Worm (Caenorhabditis elegans) whole organism, L2 larva: Measurements from ENCODE around the gene srh-270.
A peak's percentile ranks its signal among the peaks of the same experiment; 100 is the strongest.

Experiments used
- C34F6.9 ChIP-seq: fragments of 150-350 bp; optimal IDR thresholded peaks from 2 replicates; lab custom pipeline; 2014; ENCODE audit warnings: missing biosample characterization, missing genetic modification characterization
- F13H6.1 ChIP-seq: sonication (generic microtip); optimal IDR thresholded peaks from 2 replicates; lab custom pipeline; 2016; ENCODE audit warnings: missing genetic modification characterization, missing compliant biosample characterization
- R02D3.7 ChIP-seq: fragments of 150-350 bp; optimal IDR thresholded peaks from 2 replicates; lab custom pipeline; 2014; ENCODE audit warnings: missing biosample characterization, missing genetic modification characterization
- Y55F3AM.14 ChIP-seq: fragments of 200-800 bp; sonication (Bioruptor generic); optimal IDR thresholded peaks from 2 replicates; lab custom pipeline; 2018; ENCODE audit warnings: mild to moderate bottlenecking, missing genetic modification characterization, missing compliant biosample characterization
- ama-1 ChIP-seq: fragments of 150-350 bp; optimal IDR thresholded peaks from 2 replicates; lab custom pipeline; 2018; ENCODE audit warnings: inconsistent platforms
- blmp-1 ChIP-seq: sonication (generic microtip); optimal IDR thresholded peaks from 2 replicates; lab custom pipeline; 2017; ENCODE audit warnings: missing genetic modification characterization, mild to moderate bottlenecking, missing compliant biosample characterization, antibody characterized with exemption, moderate library complexity; ENCODE audit not compliant: insufficient read depth
- dmd-4 ChIP-seq: sonication (generic microtip); optimal IDR thresholded peaks from 2 replicates; lab custom pipeline; 2017; ENCODE audit warnings: missing biosample characterization, missing genetic modification characterization
- elt-1 ChIP-seq: fragments of 150-350 bp; optimal IDR thresholded peaks from 2 replicates; lab custom pipeline; 2014; ENCODE audit warnings: missing biosample characterization, missing genetic modification characterization
- elt-3 ChIP-seq: sonication (generic microtip); optimal IDR thresholded peaks from 2 replicates; lab custom pipeline; 2017; ENCODE audit warnings: missing biosample characterization, missing genetic modification characterization
- fos-1 ChIP-seq: fragments of 150-350 bp; optimal IDR thresholded peaks from 2 replicates; lab custom pipeline; 2014; ENCODE audit warnings: missing biosample characterization, missing genetic modification characterization
- gmeb-1 ChIP-seq: fragments of 150-350 bp; optimal IDR thresholded peaks from 2 replicates; lab custom pipeline; 2014; ENCODE audit warnings: missing biosample characterization, missing genetic modification characterization
- lin-39 ChIP-seq: fragments of 150-350 bp; optimal IDR thresholded peaks from 2 replicates; lab custom pipeline; 2014; ENCODE audit warnings: missing biosample characterization, missing genetic modification reagents, missing genetic modification characterization
- lsy-2 ChIP-seq, 2 experiments: fragments of 150-350 bp in 1 of 2; sonication (generic microtip) in 1 of 2; optimal IDR thresholded peaks; 2 replicates each; lab custom pipeline; 2014 to 2017; ENCODE audit warnings: missing biosample characterization in 2 of 2, missing genetic modification characterization in 2 of 2
- mab-5 ChIP-seq: fragments of 150-350 bp; optimal IDR thresholded peaks from 2 replicates; lab custom pipeline; 2014; ENCODE audit warnings: missing biosample characterization, missing genetic modification characterization
- mbf-1 ChIP-seq: sonication (generic microtip); optimal IDR thresholded peaks from 2 replicates; lab custom pipeline; 2017; ENCODE audit warnings: missing biosample characterization, missing genetic modification characterization
- mdl-1 ChIP-seq, 2 experiments: fragments of 150-350 bp in 1 of 2; sonication (generic microtip) in 1 of 2; optimal IDR thresholded peaks; 2 replicates each; lab custom pipeline; 2017; ENCODE audit warnings: missing biosample characterization in 2 of 2, missing genetic modification characterization in 2 of 2
- nhr-10 ChIP-seq: sonication (generic microtip); optimal IDR thresholded peaks from 2 replicates; lab custom pipeline; 2017; ENCODE audit warnings: missing biosample characterization, missing genetic modification characterization
- nhr-12 ChIP-seq: fragments of 150-350 bp; optimal IDR thresholded peaks from 2 replicates; lab custom pipeline; 2014; ENCODE audit warnings: missing biosample characterization, missing genetic modification characterization
- nhr-21 ChIP-seq: fragments of 150-350 bp; optimal IDR thresholded peaks from 2 replicates; lab custom pipeline; 2014; ENCODE audit warnings: missing biosample characterization, missing genetic modification characterization
- nhr-237 ChIP-seq: fragments of 150-350 bp; optimal IDR thresholded peaks from 2 replicates; lab custom pipeline; 2014; ENCODE audit warnings: missing biosample characterization, missing genetic modification characterization
- nhr-25 ChIP-seq: fragments of 150-350 bp; sonication (generic microtip); optimal IDR thresholded peaks from 3 replicates; lab custom pipeline; 2014; ENCODE audit warnings: missing biosample characterization, missing genetic modification characterization
- nhr-6 ChIP-seq: fragments of 150-350 bp; optimal IDR thresholded peaks from 2 replicates; lab custom pipeline; 2014; ENCODE audit warnings: missing biosample characterization, missing genetic modification characterization
- peb-1 ChIP-seq: fragments of 150-350 bp; optimal IDR thresholded peaks from 2 replicates; lab custom pipeline; 2014; ENCODE audit warnings: missing biosample characterization, missing genetic modification characterization
- sma-9 ChIP-seq, 2 experiments: fragments of 150-350 bp in 1 of 2; sonication (generic microtip) in 1 of 2; optimal IDR thresholded peaks; 2 replicates each; lab custom pipeline; 2014 to 2016; ENCODE audit warnings: missing genetic modification characterization in 2 of 2, mild to moderate bottlenecking in 1 of 2, missing biosample characterization in 1 of 2, missing compliant biosample characterization in 1 of 2, missing genetic modification reagents in 1 of 2, moderate library complexity in 1 of 2
- snpc-4 ChIP-seq: fragments of 150-350 bp; optimal IDR thresholded peaks from 2 replicates; lab custom pipeline; 2014; ENCODE audit warnings: missing biosample characterization, missing genetic modification characterization
- zag-1 ChIP-seq: fragments of 150-350 bp; optimal IDR thresholded peaks from 2 replicates; lab custom pipeline; 2014; ENCODE audit warnings: missing biosample characterization, missing genetic modification characterization
- ztf-1 ChIP-seq: fragments of 200-800 bp; sonication (Bioruptor generic); conservative IDR thresholded peaks from 2 replicates; pipeline ENCODE4 v1.3.6; 2022; ENCODE audit warnings: missing genetic modification characterization, missing compliant biosample characterization
- ztf-11 ChIP-seq: sonication (generic microtip); optimal IDR thresholded peaks from 2 replicates; lab custom pipeline; 2017; ENCODE audit warnings: missing biosample characterization, missing genetic modification characterization
- ztf-4 ChIP-seq: fragments of 150-350 bp; optimal IDR thresholded peaks from 2 replicates; lab custom pipeline; 2014; ENCODE audit warnings: missing biosample characterization, missing genetic modification characterization

srh-270 gene

ce11 chrV:2861505-2861904, at the start of gene srh-270:
Gene srh-270, minus strand, starts transcription at chrV:2861605.
- TF ChIP-seq ztf-4 (tag; lab: Kevin White, UChicago) (no peak), nhr-237 (tag; lab: Kevin White, UChicago) (no peak), nhr-25 (no peak), gmeb-1 (tag; lab: Kevin White, UChicago) (no peak), snpc-4 (tag; lab: Kevin White, UChicago) (no peak), elt-3 (tag; lab: Kevin White, UChicago) (no peak), lsy-2 (tag; optimal IDR thresholded peaks at IDR 0.05; lab: Kevin White, UChicago) (no peak), F13H6.1 (tag; lab: Kevin White, UChicago) (no peak)

DNA sequence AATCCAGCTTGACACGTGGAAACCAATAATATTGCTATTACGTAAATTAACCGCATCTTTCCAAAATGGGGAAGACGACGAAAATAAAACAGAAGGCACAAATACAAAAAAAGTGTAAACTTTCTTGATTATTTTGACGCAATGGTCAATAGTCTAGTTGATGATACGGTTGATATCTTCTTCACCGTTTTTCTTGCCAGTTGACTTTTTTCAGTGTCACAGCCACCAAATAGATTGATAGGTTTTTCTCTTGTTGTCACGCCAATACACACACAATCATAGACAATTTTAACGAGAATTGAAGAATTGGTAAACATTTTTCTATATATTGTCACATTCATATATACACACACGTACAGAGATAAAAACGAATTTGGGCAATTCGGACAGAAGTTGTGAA, 48.1 kb upstream of the srh-270 start, which contains the start of gene zmp-3:
zmp-3 (minus strand) TSS at position 101 of the 400 bp plus-strand sequence.
- TF ChIP-seq ztf-11 (tag; lab: Kevin White, UChicago) (no peak), ztf-1 (GFP tag; lab: Robert Waterston, UW) (no peak), nhr-12 (tag; lab: Kevin White, UChicago) (no peak), ztf-4 (tag; lab: Kevin White, UChicago) (no peak), lin-39 (tag; lab: Kevin White, UChicago) (no peak), lsy-2 (tag; optimal IDR thresholded peaks at IDR 0.05; lab: Kevin White, UChicago) (no peak), Y55F3AM.14 (GFP tag; lab: Kevin White, UChicago) (no peak)

- TF ChIP-seq nhr-6 (tag; lab: Kevin White, UChicago) (no peak), peb-1 (tag; lab: Kevin White, UChicago) (no peak), fos-1 (tag; lab: Kevin White, UChicago) (no peak), blmp-1 (tag; lab: Kevin White, UChicago) (no peak), dmd-4 (tag; lab: Kevin White, UChicago) (no peak), lin-39 (tag; lab: Kevin White, UChicago) (no peak)
Measured at ce11 chrV:2903227-2903626, 41.8 kb upstream of the srh-270 start, which contains the start of gene C31B8.7. Gene C31B8.7, minus strand, starts transcription at chrV:2903327.

DNA sequence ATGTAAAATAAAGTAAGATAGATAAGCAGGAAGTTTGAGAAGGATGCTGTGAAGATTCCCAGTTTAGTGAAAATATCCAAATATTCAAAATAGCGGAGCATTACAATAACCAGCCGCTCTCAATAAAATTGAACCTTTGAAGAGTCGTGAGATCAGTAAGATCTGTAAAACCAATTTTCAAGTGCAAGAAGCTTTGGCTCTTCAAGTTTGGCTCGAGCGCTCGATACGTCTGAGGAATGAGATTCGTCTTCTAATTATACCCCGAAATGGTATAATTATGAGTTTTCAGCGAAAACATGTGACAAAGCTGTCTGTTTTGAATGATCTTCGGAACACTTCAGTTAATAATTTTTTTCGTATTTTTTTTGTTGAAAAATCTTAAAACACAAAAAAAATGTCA, 38.5 kb upstream of the srh-270 start, which contains the start of gene str-46:
str-46 (minus strand) TSS at position 101 of the 400 bp plus-strand sequence.
- TF ChIP-seq ztf-1 (GFP tag; lab: Robert Waterston, UW) (no peak), zag-1 (tag; lab: Kevin White, UChicago) (no peak), ama-1 (lab: Kevin White, UChicago) (no peak), ztf-11 (tag; lab: Kevin White, UChicago) (no peak), nhr-10 (no peak), mbf-1 (tag; lab: Kevin White, UChicago) (no peak), nhr-237 (tag; lab: Kevin White, UChicago) (no peak), peb-1 (tag; lab: Kevin White, UChicago) (no peak), nhr-21 (tag; lab: Kevin White, UChicago) (no peak)

DNA sequence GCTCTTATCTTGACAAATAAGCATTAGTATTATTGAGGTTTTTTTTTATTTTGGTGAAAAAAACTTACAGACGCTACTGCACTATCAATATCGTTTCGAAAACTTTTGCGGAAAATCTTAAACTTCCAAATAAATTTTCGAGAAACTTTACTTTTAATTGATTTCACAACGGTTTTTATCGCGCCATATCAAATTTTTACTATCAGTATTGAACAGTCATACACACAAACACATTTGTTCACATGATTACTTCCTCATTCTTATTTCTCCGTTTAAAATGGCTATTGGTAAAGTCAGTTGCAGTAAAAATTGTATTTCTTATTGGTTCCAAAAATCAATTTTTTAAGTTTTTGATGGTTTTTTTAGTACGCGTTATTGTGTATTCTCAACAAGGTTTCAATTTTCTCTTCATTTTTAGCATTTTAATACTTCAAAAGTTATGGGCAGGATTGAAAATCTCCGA, 34.8 kb upstream of the srh-270 start, which contains the start of gene pals-32:
pals-32 (plus strand) TSS at position 413 of the 463 bp plus-strand sequence.
- TF ChIP-seq R02D3.7 (tag; lab: Kevin White, UChicago) (no peak), nhr-21 (tag; lab: Kevin White, UChicago) (no peak), nhr-237 (tag; lab: Kevin White, UChicago) (no peak), mab-5 (tag; lab: Kevin White, UChicago) (no peak), nhr-10 (no peak), fos-1 (tag; lab: Kevin White, UChicago) (peak; percentile 57)

ce11 chrV:2892976-2893375, 31.6 kb upstream of the srh-270 start, which contains the start of gene srh-127:
Gene srh-127, plus strand, starts transcription at chrV:2893276.
- TF ChIP-seq nhr-12 (tag; lab: Kevin White, UChicago): no peak
- no peak for TF ChIP-seq ama-1 (lab: Kevin White, UChicago)
- no peak for TF ChIP-seq gmeb-1 (tag; lab: Kevin White, UChicago)
- no peak for TF ChIP-seq nhr-21 (tag; lab: Kevin White, UChicago)
- TF ChIP-seq sma-9 (GFP tag; optimal IDR thresholded peaks at IDR 0.05; lab: Kevin White, UChicago): no peak
- no peak for TF ChIP-seq sma-9 (tag; optimal IDR thresholded peaks at IDR 0.05; lab: Kevin White, UChicago)
- TF ChIP-seq nhr-25: no peak
- no peak for TF ChIP-seq elt-1 (tag; lab: Kevin White, UChicago)
- TF ChIP-seq mdl-1 (tag; optimal IDR thresholded peaks at IDR 0.05; lab: Kevin White, UChicago): no peak
- no peak for TF ChIP-seq C34F6.9 (tag; lab: Kevin White, UChicago)
- TF ChIP-seq, all 48 proteins: peak for 0
